Fruit fly (Drosophila melanogaster): ENCODE measurements around the gene CG7730.
A peak's percentile ranks its signal among the peaks of the same experiment; 100 is the strongest.

The CG7730 gene

DNA sequence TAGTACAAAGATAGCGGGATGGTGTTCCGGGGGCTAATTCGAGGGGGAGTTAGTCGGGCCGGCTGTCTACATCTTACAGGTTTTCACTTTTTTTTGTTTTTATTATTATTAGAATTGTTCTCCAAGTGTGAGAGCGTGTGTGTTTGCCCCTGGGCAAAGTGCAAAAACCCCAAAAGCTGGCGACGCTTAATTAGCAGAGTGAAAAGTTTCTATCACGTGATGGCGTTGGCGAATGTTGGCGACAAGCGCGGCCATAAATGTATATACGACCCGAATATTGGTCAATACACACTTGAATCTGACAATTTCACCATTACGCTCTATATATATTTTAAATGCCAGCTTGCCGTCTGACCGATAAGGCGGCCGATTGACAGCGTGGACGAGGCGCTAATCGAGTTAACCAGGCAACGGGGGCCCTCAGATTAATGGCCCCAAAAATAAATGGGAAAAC, 18.4 kb upstream of the CG7730 start (continued):
- peak; percentile 14 for TF ChIP-seq Hmr (GFP tag; optimal IDR thresholded peaks at IDR 0.05)
- no peak for TF ChIP-seq br (optimal IDR thresholded peaks at IDR 0.05)
- TF ChIP-seq Lpt (GFP tag; optimal IDR thresholded peaks at IDR 0.05) = no peak
- no peak for TF ChIP-seq fd3F (GFP tag; optimal IDR thresholded peaks at IDR 0.05)
- TF ChIP-seq Kr (GFP tag; optimal IDR thresholded peaks at IDR 0.05) = no peak
- TF ChIP-seq CG34422 (GFP tag; IDR thresholded peaks at IDR 0.05) = no peak
- TF ChIP-seq Neu2 (GFP tag; optimal IDR thresholded peaks at IDR 0.05; ENCODE audit: borderline replicate concordance) = no peak
- no peak for TF ChIP-seq CG14014 (GFP tag; IDR thresholded peaks at IDR 0.05)
- TF ChIP-seq Camta (GFP tag; optimal IDR thresholded peaks at IDR 0.05) = no peak
- TF ChIP-seq Atf3 (GFP tag; optimal IDR thresholded peaks at IDR 0.05) = no peak

DNA sequence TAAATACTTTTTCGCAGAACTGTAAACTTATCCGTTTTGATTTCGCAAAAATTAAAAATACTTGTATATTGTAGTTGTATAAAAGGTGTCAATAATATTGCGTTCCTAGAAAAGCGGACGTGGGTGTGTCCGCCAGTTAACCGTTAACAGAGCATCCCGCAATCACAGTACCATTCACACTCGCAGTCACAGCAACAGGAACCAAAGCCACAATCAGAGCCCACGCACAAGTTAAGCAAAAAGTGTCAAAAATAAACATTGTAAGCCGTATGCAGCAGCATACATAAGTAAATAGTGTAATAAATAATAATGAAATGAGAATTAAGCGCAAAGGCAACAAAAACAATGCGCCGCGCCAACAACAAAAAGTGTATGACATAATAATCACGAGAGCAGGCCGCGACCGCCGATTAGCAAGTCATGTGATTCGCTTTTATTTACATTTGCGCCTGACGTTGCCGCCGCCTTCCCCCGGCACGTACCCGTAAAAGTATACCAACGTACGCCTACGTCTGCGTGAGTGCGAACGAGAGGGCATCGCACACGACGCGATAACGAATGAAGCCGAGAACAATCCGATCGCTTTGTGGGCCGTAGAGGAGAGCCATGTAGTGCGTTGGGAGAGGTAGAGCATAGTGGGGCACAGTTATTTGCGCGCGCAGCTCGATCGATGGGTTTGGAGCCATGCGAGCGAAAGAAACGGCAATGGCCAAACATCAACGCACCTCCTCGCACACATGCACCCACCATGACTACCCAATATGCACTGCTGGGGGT, 17.4 kb upstream of the CG7730 start:
- no peak for TF ChIP-seq ERR (GFP tag; optimal IDR thresholded peaks at IDR 0.05)
- peak; percentile 23; the same call in 1 of the 2 replicates for TF ChIP-seq seq (GFP tag; IDR thresholded peaks at IDR 0.05)
- TF ChIP-seq CG43689 (GFP tag; IDR thresholded peaks at IDR 0.05) = no peak
- peak; percentile 73 for TF ChIP-seq Vsx1 (GFP tag; optimal IDR thresholded peaks at IDR 0.05)
- no peak for TF ChIP-seq Sin3A (optimal IDR thresholded peaks at IDR 0.05)
- peak; percentile 49; the same call in 1 of the 2 replicates for TF ChIP-seq hbn (GFP tag; IDR thresholded peaks at IDR 0.05; ENCODE audit: partially characterized antibody)
- TF ChIP-seq CG10147 (GFP tag; optimal IDR thresholded peaks at IDR 0.05) = no peak
- TF ChIP-seq bigmax (GFP tag; optimal IDR thresholded peaks at IDR 0.05) = no peak
- TF ChIP-seq CG3407 (GFP tag; optimal IDR thresholded peaks at IDR 0.05) = no peak
- no peak for TF ChIP-seq Bdp1 (GFP tag; optimal IDR thresholded peaks at IDR 0.05)
- TF ChIP-seq CG6765 (GFP tag; optimal IDR thresholded peaks at IDR 0.05) = no peak
- peak; percentile 40; the same call in 1 of the 2 replicates for TF ChIP-seq ato (GFP tag; IDR thresholded peaks at IDR 0.05; ENCODE audit: partially characterized antibody)
- 0 out of 2 replicates have a peak, but pooled peaks have one; percentile 29 for TF ChIP-seq inv (GFP tag; IDR thresholded peaks at IDR 0.05; ENCODE audit: partially characterized antibody)
- TF ChIP-seq CG3065 (GFP tag; optimal IDR thresholded peaks at IDR 0.05) = no peak
- TF ChIP-seq D19A (tag; optimal IDR thresholded peaks at IDR 0.05) = no peak
- no peak for TF ChIP-seq Sry-δ (GFP tag; optimal IDR thresholded peaks at IDR 0.05)
- no peak for TF ChIP-seq sisA (GFP tag; IDR thresholded peaks at IDR 0.05)
- TF ChIP-seq CG33213 (GFP tag; optimal IDR thresholded peaks at IDR 0.05) = no peak
- 0 out of 2 replicates have a peak, but pooled peaks have one; percentile 33 for TF ChIP-seq gsb (GFP tag; IDR thresholded peaks at IDR 0.05)
- TF ChIP-seq Aef1 (GFP tag; IDR thresholded peaks at IDR 0.05) = peak; percentile 13; the same call in 1 of the 3 replicates
- peak; percentile 37 for TF ChIP-seq CG13424 (tag; optimal IDR thresholded peaks at IDR 0.05)
- no peak for TF ChIP-seq crp (GFP tag; optimal IDR thresholded peaks at IDR 0.05)
- TF ChIP-seq mirr (GFP tag; optimal IDR thresholded peaks at IDR 0.05) = peak; percentile 96
- peak; percentile 99 for TF ChIP-seq sug (tag; optimal IDR thresholded peaks at IDR 0.05)
- peak; percentile 52 for TF ChIP-seq mam (GFP tag; optimal IDR thresholded peaks at IDR 0.05)
- peak; percentile 72; the same call in 1 of the 3 replicates for TF ChIP-seq CG2199 (GFP tag; IDR thresholded peaks at IDR 0.05)
- TF ChIP-seq CG11695 (GFP tag; IDR thresholded peaks at IDR 0.05) = peak; percentile 50; the same call in 2 of the 3 replicates
- TF ChIP-seq CG14014 (GFP tag; IDR thresholded peaks at IDR 0.05) = peak; percentile 14; the same call in 1 of the 2 replicates
- peak; percentile 56 for TF ChIP-seq CG6854 (GFP tag; optimal IDR thresholded peaks at IDR 0.05)
- TF ChIP-seq pita (GFP tag; optimal IDR thresholded peaks at IDR 0.05) = no peak
- TF ChIP-seq Oaz (GFP tag; IDR thresholded peaks at IDR 0.05) = no peak
- peak; percentile 42; the same call in 1 of the 2 replicates for TF ChIP-seq chm (GFP tag; IDR thresholded peaks at IDR 0.05)
- TF ChIP-seq trh (GFP tag; optimal IDR thresholded peaks at IDR 0.05) = no peak
- peak; percentile 100 for TF ChIP-seq cwo (GFP tag; optimal IDR thresholded peaks at IDR 0.05)
- TF ChIP-seq jing (GFP tag; optimal IDR thresholded peaks at IDR 0.05) = peak; percentile 18
- peak; percentile 63 for TF ChIP-seq slbo (GFP tag; IDR thresholded peaks at IDR 0.05)
- TF ChIP-seq CG17568 (GFP tag; optimal IDR thresholded peaks at IDR 0.05) = peak; percentile 52
- TF ChIP-seq nom (GFP tag; optimal IDR thresholded peaks at IDR 0.05) = peak; percentile 71
- TF ChIP-seq YL-1 (GFP tag; optimal IDR thresholded peaks at IDR 0.05) = no peak
